Fruit fly (Drosophila melanogaster) whole organism, embryonic: ENCODE results near the gene CG43867.
A peak's percentile ranks its signal among the peaks of the same experiment; 100 is the strongest.

Source experiments
- C15 ChIP-seq: fragments of 200-800 bp; sonication (Bioruptor generic); IDR thresholded peaks from 3 replicates; pipeline ENCODE4 v1.3.6; 2022; ENCODE audit warnings: missing biosample characterization, missing genetic modification characterization
- CG10543 ChIP-seq: fragments of 200-800 bp; sonication (Bioruptor generic); optimal IDR thresholded peaks from 3 replicates; lab custom pipeline; 2017; ENCODE audit warnings: missing biosample characterization, mild to moderate bottlenecking, missing genetic modification characterization, moderate library complexity
- CG11695 ChIP-seq: fragments of 200-800 bp; sonication (Bioruptor generic); IDR thresholded peaks from 3 replicates; pipeline ENCODE4 v1.3.6; 2022; ENCODE audit warnings: missing biosample characterization, missing genetic modification characterization
- CG14710 ChIP-seq: fragments of 200-800 bp; sonication (Bioruptor generic); optimal IDR thresholded peaks from 3 replicates; lab custom pipeline; 2019; ENCODE audit warnings: missing biosample characterization, mild to moderate bottlenecking, missing genetic modification characterization, moderate library complexity
- CG15011 ChIP-seq: fragments of 200-800 bp; sonication (Bioruptor generic); optimal IDR thresholded peaks from 3 replicates; lab custom pipeline; 2018; ENCODE audit warnings: missing biosample characterization, mild to moderate bottlenecking, missing genetic modification characterization
- CG15514 ChIP-seq: fragments of 200-800 bp; sonication (Bioruptor generic); optimal IDR thresholded peaks from 3 replicates; lab custom pipeline; 2017; ENCODE audit warnings: missing biosample characterization, missing genetic modification characterization, mild to moderate bottlenecking, moderate library complexity, missing genetic modification reagents
- CG1602 ChIP-seq: fragments of 200-800 bp; sonication (Bioruptor generic); optimal IDR thresholded peaks from 3 replicates; lab custom pipeline; 2016; ENCODE audit warnings: missing biosample characterization, missing genetic modification characterization
- CG1647 ChIP-seq: fragments of 200-800 bp; sonication (Bioruptor generic); optimal IDR thresholded peaks from 3 replicates; lab custom pipeline; 2016; ENCODE audit warnings: missing biosample characterization, missing genetic modification characterization
- CG2712 ChIP-seq: fragments of 200-800 bp; optimal IDR thresholded peaks from 3 replicates; lab custom pipeline; 2019; ENCODE audit warnings: missing biosample characterization, mild to moderate bottlenecking, missing genetic modification characterization, moderate library complexity
- CG3163 ChIP-seq: fragments of 200-800 bp; sonication (Bioruptor generic); optimal IDR thresholded peaks from 3 replicates; lab custom pipeline; 2016; ENCODE audit warnings: missing biosample characterization, missing genetic modification characterization
- CG32532 ChIP-seq: fragments of 200-800 bp; sonication (Bioruptor generic); IDR thresholded peaks from 2 replicates; pipeline ENCODE4 v1.3.6; 2022; ENCODE audit warnings: missing biosample characterization, missing genetic modification characterization
- CG3847 ChIP-seq: fragments of 200-800 bp; sonication (Bioruptor generic); IDR thresholded peaks from 2 replicates; pipeline ENCODE4 v1.3.6; 2022; ENCODE audit warnings: missing biosample characterization, missing genetic modification characterization
- CG4282 ChIP-seq: fragments of 200-800 bp; sonication (Bioruptor generic); optimal IDR thresholded peaks from 2 replicates; lab custom pipeline; 2016; ENCODE audit warnings: missing biosample characterization, missing genetic modification characterization
- CG7556 ChIP-seq: fragments of 200-800 bp; sonication (Bioruptor generic); optimal IDR thresholded peaks from 2 replicates; lab custom pipeline; 2017; ENCODE audit warnings: missing biosample characterization, mild to moderate bottlenecking, missing genetic modification characterization
- CG7839 ChIP-seq: fragments of 200-800 bp; sonication (Bioruptor generic); optimal IDR thresholded peaks from 3 replicates; lab custom pipeline; 2018; ENCODE audit warnings: missing biosample characterization, mild to moderate bottlenecking, missing genetic modification characterization, moderate library complexity
- CG9609 ChIP-seq: fragments of 200-800 bp; sonication (Bioruptor generic); optimal IDR thresholded peaks from 3 replicates; lab custom pipeline; 2016; ENCODE audit warnings: missing biosample characterization, missing genetic modification characterization
- CG9932 ChIP-seq: fragments of 200-800 bp; sonication (Bioruptor generic); IDR thresholded peaks from 2 replicates; pipeline ENCODE4 v1.3.6; 2022; ENCODE audit warnings: missing biosample characterization, missing genetic modification characterization
- CHES-1-like ChIP-seq: fragments of 200-800 bp; sonication (Bioruptor generic); optimal IDR thresholded peaks from 2 replicates; lab custom pipeline; 2016; ENCODE audit warnings: missing biosample characterization, missing genetic modification characterization
- CTCF ChIP-seq: fragments of 200-800 bp; sonication (Bioruptor generic); optimal IDR thresholded peaks from 2 replicates; lab custom pipeline; 2017; ENCODE audit warnings: missing biosample characterization, mild to moderate bottlenecking, missing genetic modification characterization, moderate library complexity
- Camta ChIP-seq: fragments of 200-800 bp; sonication (Bioruptor generic); optimal IDR thresholded peaks from 2 replicates; lab custom pipeline; 2016; ENCODE audit warnings: missing biosample characterization, missing genetic modification characterization
- Dref ChIP-seq: fragments of 200-800 bp; sonication (Bioruptor generic); IDR thresholded peaks from 2 replicates; pipeline ENCODE4 v1.3.6; 2022; ENCODE audit warnings: missing biosample characterization, missing genetic modification characterization
- Fer1 ChIP-seq: fragments of 200-800 bp; sonication (Bioruptor generic); optimal IDR thresholded peaks from 2 replicates; lab custom pipeline; 2017; ENCODE audit warnings: missing biosample characterization, mild to moderate bottlenecking, missing genetic modification characterization
- Fer2 ChIP-seq: fragments of 200-800 bp; sonication (Bioruptor generic); optimal IDR thresholded peaks from 2 replicates; lab custom pipeline; 2018; ENCODE audit warnings: missing biosample characterization, mild to moderate bottlenecking, missing genetic modification characterization, moderate library complexity
- HLHmδ ChIP-seq: fragments of 200-800 bp; sonication (Bioruptor generic); optimal IDR thresholded peaks from 2 replicates; lab custom pipeline; 2018; ENCODE audit warnings: missing biosample characterization, mild to moderate bottlenecking, missing genetic modification characterization, moderate library complexity
- Hr3 ChIP-seq: fragments of 200-800 bp; sonication (Bioruptor generic); optimal IDR thresholded peaks from 3 replicates; lab custom pipeline; 2016; ENCODE audit warnings: missing biosample characterization, missing genetic modification characterization
- Meics ChIP-seq: fragments of 200-800 bp; sonication (Bioruptor generic); optimal IDR thresholded peaks from 2 replicates; lab custom pipeline; 2017; ENCODE audit warnings: missing biosample characterization, mild to moderate bottlenecking, missing genetic modification characterization
- NC2β ChIP-seq: fragments of 200-800 bp; sonication (Bioruptor generic); optimal IDR thresholded peaks from 2 replicates; lab custom pipeline; 2016; ENCODE audit warnings: missing biosample characterization, missing genetic modification characterization
- Opbp ChIP-seq: fragments of 200-800 bp; sonication (Bioruptor generic); IDR thresholded peaks from 3 replicates; pipeline ENCODE4 v1.3.6; 2022; ENCODE audit warnings: missing biosample characterization, missing genetic modification characterization; ENCODE audit not compliant: partially characterized antibody
- Optix ChIP-seq: fragments of 200-800 bp; sonication (Bioruptor generic); IDR thresholded peaks from 3 replicates; pipeline ENCODE4 v1.3.6; 2022; ENCODE audit warnings: missing biosample characterization, missing genetic modification characterization
- PHDP ChIP-seq: fragments of 200-800 bp; sonication (Bioruptor generic); optimal IDR thresholded peaks from 3 replicates; lab custom pipeline; 2018; ENCODE audit warnings: missing biosample characterization, mild to moderate bottlenecking, missing genetic modification characterization, moderate library complexity
- Ravus ChIP-seq: fragments of 200-800 bp; sonication (Bioruptor generic); IDR thresholded peaks from 2 replicates; pipeline ENCODE4 v1.3.6; 2022; ENCODE audit warnings: missing biosample characterization, missing genetic modification characterization
- Rx ChIP-seq: fragments of 200-800 bp; sonication (Bioruptor generic); IDR thresholded peaks from 2 replicates; pipeline ENCODE4 v1.3.6; 2022; ENCODE audit warnings: missing biosample characterization, missing genetic modification characterization
- Sox100B ChIP-seq: fragments of 200-800 bp; sonication (Bioruptor generic); optimal IDR thresholded peaks from 3 replicates; lab custom pipeline; 2018; ENCODE audit warnings: missing biosample characterization, mild to moderate bottlenecking, missing genetic modification characterization
- Tbp ChIP-seq: fragments of >200 bp; optimal IDR thresholded peaks from 2 replicates; lab custom pipeline; 2018; ENCODE audit warnings: missing biosample characterization, missing genetic modification characterization
- Xrp1 ChIP-seq: fragments of 200-800 bp; sonication (Bioruptor generic); IDR thresholded peaks from 2 replicates; pipeline ENCODE4 v1.3.6; 2022; ENCODE audit warnings: missing biosample characterization, missing genetic modification characterization
- amos ChIP-seq: fragments of 200-800 bp; sonication (Bioruptor generic); IDR thresholded peaks from 2 replicates; pipeline ENCODE4 v1.3.6; 2022; ENCODE audit warnings: missing biosample characterization, missing genetic modification characterization; ENCODE audit not compliant: partially characterized antibody
- bab2 ChIP-seq: fragments of 200-800 bp; sonication (Bioruptor generic); optimal IDR thresholded peaks from 2 replicates; lab custom pipeline; 2016; ENCODE audit warnings: missing biosample characterization, missing genetic modification characterization
- cg ChIP-seq: fragments of 200-800 bp; sonication (Bioruptor generic); optimal IDR thresholded peaks from 3 replicates; lab custom pipeline; 2019; ENCODE audit warnings: missing biosample characterization, mild to moderate bottlenecking, missing genetic modification characterization, moderate library complexity
- dysf ChIP-seq: fragments of 200-800 bp; sonication (Bioruptor generic); IDR thresholded peaks from 3 replicates; pipeline ENCODE4 v1.3.6; 2022; ENCODE audit warnings: missing biosample characterization, missing genetic modification characterization
- gcm ChIP-seq: fragments of 200-800 bp; sonication (Bioruptor generic); optimal IDR thresholded peaks from 2 replicates; lab custom pipeline; 2019; ENCODE audit warnings: missing biosample characterization, mild to moderate bottlenecking, missing genetic modification characterization, moderate library complexity
- gcm2 ChIP-seq: fragments of 200-800 bp; sonication (Bioruptor generic); optimal IDR thresholded peaks from 2 replicates; lab custom pipeline; 2016; ENCODE audit warnings: missing biosample characterization, missing genetic modification characterization
- grn ChIP-seq: fragments of 200-800 bp; sonication (Bioruptor generic); optimal IDR thresholded peaks from 3 replicates; lab custom pipeline; 2017; ENCODE audit warnings: missing biosample characterization, missing genetic modification characterization
- hbn ChIP-seq: fragments of 200-800 bp; sonication (Bioruptor generic); IDR thresholded peaks from 2 replicates; pipeline ENCODE4 v1.3.6; 2022; ENCODE audit warnings: missing biosample characterization, missing genetic modification characterization; ENCODE audit not compliant: partially characterized antibody
- kah ChIP-seq: fragments of 200-800 bp; sonication (Bioruptor generic); optimal IDR thresholded peaks from 2 replicates; lab custom pipeline; 2018; ENCODE audit warnings: missing biosample characterization, mild to moderate bottlenecking, missing genetic modification characterization
- knrl ChIP-seq: fragments of 200-800 bp; sonication (Bioruptor generic); IDR thresholded peaks from 3 replicates; pipeline ENCODE4 v1.3.6; 2022; ENCODE audit warnings: missing biosample characterization, missing genetic modification characterization; ENCODE audit not compliant: partially characterized antibody
- lmd ChIP-seq: fragments of 200-800 bp; sonication (Bioruptor generic); IDR thresholded peaks from 2 replicates; pipeline ENCODE4 v1.3.6; 2022; ENCODE audit warnings: missing biosample characterization, missing genetic modification characterization
- pho ChIP-seq: fragments of 200-800 bp; sonication (Bioruptor generic); optimal IDR thresholded peaks from 2 replicates; lab custom pipeline; 2016; ENCODE audit warnings: missing biosample characterization, missing genetic modification characterization
- prd ChIP-seq, 3 experiments: fragments of >200 bp in 2 of 3; fragments of 200-800 bp in 1 of 3; sonication (Bioruptor generic) in 1 of 3; optimal IDR thresholded peaks in 2 of 3; IDR thresholded peaks in 1 of 3; 2 replicates in 2 of 3; 3 replicates in 1 of 3; pipeline versions ENCODE4 v1.3.6 to Lab custom; 2017 to 2022; ENCODE audit warnings: missing biosample characterization in 1 of 3, missing genetic modification characterization in 1 of 3
- shn ChIP-seq: fragments of 200-800 bp; sonication (Bioruptor generic); optimal IDR thresholded peaks from 3 replicates; lab custom pipeline; 2016; ENCODE audit warnings: missing biosample characterization, missing genetic modification characterization
- vvl ChIP-seq: fragments of 200-800 bp; sonication (Bioruptor generic); IDR thresholded peaks from 2 replicates; pipeline ENCODE4 v1.3.6; 2022; ENCODE audit warnings: missing biosample characterization, missing genetic modification characterization
- wdn ChIP-seq: fragments of 200-800 bp; sonication (Bioruptor generic); IDR thresholded peaks from 2 replicates; pipeline ENCODE4 v1.3.6; 2022; ENCODE audit warnings: missing biosample characterization, missing genetic modification characterization

Gene CG43867

DNA sequence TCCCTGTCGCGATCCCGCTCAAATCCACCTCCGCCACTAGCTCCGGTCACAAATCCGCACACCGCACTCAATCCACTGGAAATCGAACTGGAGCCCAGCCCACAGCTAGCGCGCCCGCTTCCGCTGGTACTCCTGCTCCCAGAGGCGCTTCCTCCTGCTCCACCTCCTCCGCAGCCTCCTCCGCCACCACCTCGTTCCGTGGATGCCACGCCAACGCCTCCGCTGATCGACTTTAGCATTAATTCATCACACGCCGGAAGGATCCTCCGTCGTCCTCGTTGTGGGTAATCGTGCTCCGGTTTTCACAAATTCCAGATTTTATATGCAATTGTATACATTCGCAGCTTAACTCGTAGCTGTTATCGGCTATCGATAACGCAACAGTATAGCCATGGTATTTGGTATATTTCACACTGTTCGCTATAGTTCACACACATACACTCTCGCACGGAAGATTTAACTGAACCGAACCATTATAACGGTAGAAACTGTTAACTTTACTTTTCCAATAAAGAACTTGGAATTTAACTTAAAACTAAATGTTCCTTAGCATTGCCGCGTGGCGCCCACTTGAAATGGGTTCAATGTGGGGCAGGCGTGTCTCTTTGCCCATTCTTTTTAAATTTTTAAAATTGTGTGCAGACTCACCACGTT, 439 bp downstream of the CG43867 start, which contains the start of gene Lztr1 (continued):
- no peak for TF ChIP-seq shn (GFP tag; lab: Kevin White, UChicago)
- no peak for TF ChIP-seq Meics (GFP tag; lab: Kevin White, UChicago)
- no peak for TF ChIP-seq CG11695 (GFP tag; lab: Robert Waterston, UW)
- TF ChIP-seq grn (GFP tag; lab: Kevin White, UChicago) = no peak
- no peak for TF ChIP-seq CG1602
- TF ChIP-seq CG3163 = no peak
- TF ChIP-seq kah = no peak
- TF ChIP-seq Dref (GFP tag; lab: Robert Waterston, UW) = peak; percentile 63
- TF ChIP-seq CG7839 (tag; lab: Kevin White, UChicago) = no peak
- TF ChIP-seq HLHmδ (GFP tag; lab: Kevin White, UChicago) = no peak
- no peak for TF ChIP-seq CG10543 (GFP tag; lab: Kevin White, UChicago)
- TF ChIP-seq hbn = no peak
- TF ChIP-seq Fer1 (GFP tag; lab: Kevin White, UChicago) = no peak
- TF ChIP-seq Optix (GFP tag; lab: Robert Waterston, UW) = no peak
- TF ChIP-seq Ravus = no peak
- TF ChIP-seq CHES-1-like = peak; percentile 1
- TF ChIP-seq Opbp (GFP tag; lab: Robert Waterston, UW) = 0 out of 3 replicates have a peak, but pooled peaks have one; percentile 32
- TF ChIP-seq NC2β (GFP tag; lab: Kevin White, UChicago) = no peak
- no peak for TF ChIP-seq knrl
- TF ChIP-seq pho (GFP tag; lab: Kevin White, UChicago) = no peak
- TF ChIP-seq gcm2 (GFP tag; lab: Kevin White, UChicago) = no peak
- peak; percentile 95 for TF ChIP-seq CG15514 (GFP tag; lab: Kevin White, UChicago)
- no peak for TF ChIP-seq Sox100B (GFP tag; lab: Kevin White, UChicago)
- TF ChIP-seq cg (GFP tag; lab: Kevin White, UChicago) = peak; percentile 52
- TF ChIP-seq PHDP (tag; lab: Kevin White, UChicago) = no peak
- TF ChIP-seq CG4282 = no peak
- no peak for TF ChIP-seq lmd (GFP tag; lab: Robert Waterston, UW)
- no peak for TF ChIP-seq CG2712
- TF ChIP-seq dysf (GFP tag; lab: Robert Waterston, UW) = no peak
- TF ChIP-seq amos (GFP tag; lab: Robert Waterston, UW) = peak; percentile 34; the same call in 1 of the 2 replicates
- no peak for TF ChIP-seq CG1647 (GFP tag; lab: Kevin White, UChicago)
- no peak for TF ChIP-seq CG9609 (GFP tag; lab: Kevin White, UChicago)
- no peak for TF ChIP-seq CG14710 (tag; lab: Kevin White, UChicago)
- TF ChIP-seq gcm (GFP tag; lab: Kevin White, UChicago) = no peak

DNA sequence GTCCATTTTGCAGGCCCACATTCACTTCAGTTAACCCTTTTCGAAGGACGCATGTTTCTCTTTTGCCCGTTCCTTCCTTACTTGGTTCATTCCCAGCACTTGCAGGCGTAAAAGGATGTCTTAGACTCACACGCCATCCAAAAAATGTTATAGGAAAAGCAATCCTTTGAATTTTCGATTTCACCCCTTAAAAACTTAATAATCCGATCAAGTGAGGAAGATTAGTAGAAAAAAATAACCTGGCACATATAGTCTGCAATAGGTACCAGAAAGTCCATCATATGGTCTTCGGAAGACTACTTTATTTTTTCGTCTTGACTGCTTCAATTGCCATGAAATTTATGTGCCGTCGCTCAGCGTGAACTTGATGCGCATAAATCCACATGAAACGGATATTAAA, 6.4 kb downstream of the CG43867 start:
- TF ChIP-seq C15 (GFP tag; lab: Robert Waterston, UW) (no peak), prd (optimal IDR thresholded peaks at IDR 0.05; lab: Kevin White, UChicago) (no peak), prd (GFP tag; IDR thresholded peaks at IDR 0.05; lab: Robert Waterston, UW) (peak; percentile 51; the same call in 1 of the 3 replicates), Rx (GFP tag; lab: Robert Waterston, UW) (no peak), hbn (no peak), Hr3 (GFP tag; lab: Kevin White, UChicago) (no peak), Tbp (GFP tag; lab: Kevin White, UChicago) (no peak), CG9932 (GFP tag; lab: Robert Waterston, UW) (0 out of 2 replicates have a peak, but pooled peaks have one; percentile 20), CG15011 (GFP tag; lab: Kevin White, UChicago) (no peak), CG10543 (GFP tag; lab: Kevin White, UChicago) (no peak), CG3847 (GFP tag; lab: Robert Waterston, UW) (peak; percentile 14; the same call in 1 of the 2 replicates), vvl (no peak), Xrp1 (peak; percentile 31; the same call in 1 of the 2 replicates), CG7556 (peak; percentile 3), wdn (GFP tag; lab: Robert Waterston, UW) (no peak), CG32532 (peak; percentile 27; the same call in 1 of the 2 replicates), Camta (GFP tag; lab: Kevin White, UChicago) (no peak), bab2 (GFP tag; lab: Kevin White, UChicago) (no peak), CTCF (GFP tag; lab: Kevin White, UChicago) (no peak), Fer2 (tag; lab: Kevin White, UChicago) (no peak)
